Worm (Caenorhabditis elegans) whole organism, mixed stage, embryonic: Measurements from ENCODE around the gene R07B7.6.

Experiments
- M03D4.4 ChIP-seq: sonication (generic microtip); optimal IDR thresholded peaks from 2 replicates; lab custom pipeline; 2017; ENCODE audit warnings: mild to moderate bottlenecking, missing genetic modification characterization, missing compliant biosample characterization
- ham-2 ChIP-seq: fragments of 200-800 bp; sonication (Bioruptor generic); optimal IDR thresholded peaks from 2 replicates; lab custom pipeline; 2018; ENCODE audit warnings: mild to moderate bottlenecking, missing genetic modification characterization, missing compliant biosample characterization
- nhr-28 ChIP-seq: fragments of 150-350 bp; optimal IDR thresholded peaks from 2 replicates; lab custom pipeline; 2014; ENCODE audit warnings: missing biosample characterization, missing genetic modification characterization
- zip-8 ChIP-seq: fragments of 150-350 bp; optimal IDR thresholded peaks from 2 replicates; lab custom pipeline; 2014; ENCODE audit warnings: missing biosample characterization, missing genetic modification characterization

- TF ChIP-seq zip-8 (tag; lab: Kevin White, UChicago) (no peak), nhr-28 (tag; lab: Kevin White, UChicago) (no peak), ham-2 (no peak), M03D4.4 (tag; lab: Kevin White, UChicago) (no peak)
These were observed 39.9 kb upstream of the R07B7.6 start, which contains the start of gene spin-1 for ce11 chrV:12114693-12115092.
